Worm (Caenorhabditis elegans): ENCODE data around the gene lipl-1.

lipl-1 gene

DNA sequence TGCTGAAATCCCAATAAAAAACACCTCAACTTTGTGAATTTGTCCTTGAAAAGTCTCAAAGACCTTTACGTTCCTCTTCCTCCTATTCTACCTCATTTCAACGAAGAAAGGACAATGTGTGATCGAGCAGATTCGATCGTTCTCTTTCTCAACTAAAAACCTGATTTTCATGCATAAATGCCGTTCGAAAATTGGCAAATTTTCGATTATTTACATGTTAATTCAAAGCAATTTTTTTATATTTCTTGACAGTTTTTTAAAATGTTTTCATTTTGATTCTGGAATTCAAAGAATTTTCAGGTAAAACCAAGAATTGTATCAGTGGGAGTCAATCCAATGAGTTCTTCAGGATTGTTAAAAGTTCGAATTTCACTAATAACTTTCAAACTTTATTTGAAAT, 48.8 kb downstream of the lipl-1 start, which contains the start of gene lin-46:
TSS of gene lin-46 (plus strand) at position 301 of the 400 bp plus-strand sequence.
- TF ChIP-seq dao-5 (tag; optimal IDR thresholded peaks at IDR 0.05) = no peak
- TF ChIP-seq W03F9.2 (tag; optimal IDR thresholded peaks at IDR 0.05) = no peak
- TF ChIP-seq him-1 (tag; optimal IDR thresholded peaks at IDR 0.05) = no peak

DNA sequence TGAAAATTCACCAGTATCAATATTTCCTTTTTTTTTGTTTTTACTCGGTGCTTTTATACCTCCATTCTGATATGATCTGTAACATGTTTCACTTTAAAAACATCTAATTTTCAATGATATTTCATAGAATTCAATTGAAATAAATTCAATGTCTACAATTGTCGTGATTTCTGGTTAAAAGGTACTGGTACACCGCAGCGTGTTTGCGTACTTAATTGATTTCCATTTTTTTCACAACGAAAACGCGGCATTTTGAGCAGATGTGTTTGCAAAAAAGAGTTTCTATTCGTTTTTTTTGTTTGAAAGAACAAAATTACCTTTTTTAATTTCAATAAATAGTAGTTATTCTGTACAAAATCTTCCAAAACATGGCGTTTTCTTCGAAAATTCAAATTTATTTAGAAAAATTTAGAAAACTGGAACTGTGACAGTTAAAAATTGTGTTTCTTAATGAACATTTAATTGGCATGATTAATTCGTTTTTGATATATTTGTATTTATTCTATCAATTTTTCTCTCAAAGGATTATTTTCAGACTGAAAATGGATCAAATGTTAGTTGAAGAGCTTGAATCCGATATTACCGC, 50.9 kb downstream of the lipl-1 start, which contains the start of gene pnn-1:
TSS of gene pnn-1 (plus strand) at position 536 of the 586 bp plus-strand sequence.
- TF ChIP-seq him-1 (tag; optimal IDR thresholded peaks at IDR 0.05) (no peak), dao-5 (tag; optimal IDR thresholded peaks at IDR 0.05) (no peak), W03F9.2 (tag; optimal IDR thresholded peaks at IDR 0.05) (peak; percentile 29)

Measured in whole organism, L4/young adult.